Fruit fly (Drosophila melanogaster) whole organism, pupa: ENCODE data around the gene CG15784.

ENCODE experiments used
- CG10348 ChIP-seq: fragments of 200-800 bp; sonication (Bioruptor generic); IDR thresholded peaks from 2 replicates; pipeline ENCODE4 v1.3.6; 2022; ENCODE audit warnings: missing biosample characterization, missing genetic modification characterization
- CG15710 ChIP-seq: fragments of 200-800 bp; sonication (Bioruptor generic); optimal IDR thresholded peaks from 2 replicates; lab custom pipeline; 2018; ENCODE audit warnings: missing biosample characterization, mild to moderate bottlenecking, missing genetic modification characterization, moderate library complexity
- CG17806 ChIP-seq: fragments of 200-800 bp; sonication (Bioruptor generic); optimal IDR thresholded peaks from 2 replicates; lab custom pipeline; 2018; ENCODE audit warnings: missing biosample characterization, mild to moderate bottlenecking, missing genetic modification characterization, moderate library complexity
- D1 ChIP-seq: fragments of 200-800 bp; sonication (Bioruptor generic); optimal IDR thresholded peaks from 2 replicates; lab custom pipeline; 2018; ENCODE audit warnings: missing biosample characterization, mild to moderate bottlenecking, missing genetic modification characterization, moderate library complexity
- Pif1A ChIP-seq: fragments of 200-800 bp; sonication (Bioruptor generic); optimal IDR thresholded peaks from 3 replicates; lab custom pipeline; 2016; ENCODE audit warnings: missing biosample characterization, missing genetic modification characterization

- TF ChIP-seq CG10348 (no peak), CG15710 (tag; lab: Kevin White, UChicago) (no peak), D1 (no peak), Pif1A (GFP tag; lab: Kevin White, UChicago) (no peak), CG17806 (tag; lab: Kevin White, UChicago) (no peak)
Observed at dm6 chrX:5429271-5429670, at the start of gene CG15784.
